Fruit fly (Drosophila melanogaster) whole organism, prepupa: ENCODE data around the gene CG32712.

Source experiments
- CG9139 ChIP-seq: fragments of 200-800 bp; sonication (Bioruptor generic); optimal IDR thresholded peaks from 3 replicates; lab custom pipeline; 2017; ENCODE audit warnings: missing biosample characterization, mild to moderate bottlenecking, missing genetic modification characterization
- Gug ChIP-seq: fragments of 200-800 bp; sonication (Bioruptor generic); IDR thresholded peaks from 2 replicates; pipeline ENCODE4 v1.3.6; 2022; ENCODE audit warnings: missing biosample characterization, missing genetic modification characterization
- Sox102F ChIP-seq: fragments of 200-800 bp; sonication (Bioruptor generic); optimal IDR thresholded peaks from 2 replicates; lab custom pipeline; 2016; ENCODE audit warnings: missing biosample characterization, mild to moderate bottlenecking, missing genetic modification characterization
- acj6 ChIP-seq: fragments of 200-800 bp; sonication (Bioruptor generic); optimal IDR thresholded peaks from 3 replicates; lab custom pipeline; 2016; ENCODE audit warnings: missing biosample characterization, missing genetic modification characterization

DNA sequence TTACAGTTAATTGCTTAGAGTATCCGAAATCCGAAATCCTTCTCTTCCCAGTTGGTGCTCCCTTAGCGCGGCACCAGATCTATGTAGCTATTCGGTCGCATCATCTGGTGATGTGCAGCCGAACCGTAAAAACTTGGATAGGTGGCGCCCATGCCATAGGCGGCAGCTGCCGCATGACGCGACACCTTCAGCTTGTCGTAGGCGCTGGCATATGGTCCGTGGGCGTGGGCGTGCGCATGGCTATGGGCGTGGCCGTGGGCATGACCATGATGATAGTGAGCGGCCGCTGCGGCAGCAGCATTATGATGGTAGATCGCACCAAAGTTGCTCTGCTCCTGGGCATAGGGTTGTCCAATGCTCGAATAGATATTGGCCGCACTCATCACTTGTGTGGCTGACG, 14.6 kb upstream of the CG32712 start:
- no peak for TF ChIP-seq Sox102F (GFP tag; lab: Kevin White, UChicago)
- TF ChIP-seq CG9139, result no peak
- no peak for TF ChIP-seq Gug (GFP tag; lab: Robert Waterston, UW)
- TF ChIP-seq acj6 (GFP tag; lab: Kevin White, UChicago), result no peak
